Worm (Caenorhabditis elegans): ENCODE data around the gene Y116A8C.19.
"Not testable (repeated sequence)": the region's sequence is repeated elsewhere in the genome, so short reads cannot be mapped to it uniquely, and the experiment has no call there.

Y116A8C.19 gene

DNA sequence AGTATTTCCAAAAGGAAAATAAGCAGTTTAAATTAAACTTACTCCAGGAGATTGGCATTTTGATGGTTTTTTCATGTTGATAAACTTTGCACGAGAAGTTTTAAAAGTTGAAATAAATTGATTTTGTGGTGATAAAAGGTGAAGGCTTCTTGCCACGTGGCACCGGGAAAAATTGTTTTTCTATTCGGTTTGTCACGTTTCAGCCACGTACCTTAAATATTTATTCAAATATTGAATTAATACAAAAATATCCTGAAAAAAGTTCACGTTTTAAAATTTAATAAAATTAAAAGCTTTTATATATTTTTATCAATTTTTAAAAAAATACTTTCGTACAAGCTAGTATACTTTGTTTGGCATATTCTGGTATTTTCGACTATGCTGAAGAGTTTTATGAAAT is 31.3 kb upstream of the Y116A8C.19 start, which contains the start of gene Y116A8C.24:
Gene Y116A8C.24 (minus strand): TSS at position 101 of the 400 bp plus-strand sequence.
- not testable (repeated sequence) for TF ChIP-seq nhr-237, ZK546.5, zag-1 (tag; optimal IDR thresholded peaks at IDR 0.05)

DNA sequence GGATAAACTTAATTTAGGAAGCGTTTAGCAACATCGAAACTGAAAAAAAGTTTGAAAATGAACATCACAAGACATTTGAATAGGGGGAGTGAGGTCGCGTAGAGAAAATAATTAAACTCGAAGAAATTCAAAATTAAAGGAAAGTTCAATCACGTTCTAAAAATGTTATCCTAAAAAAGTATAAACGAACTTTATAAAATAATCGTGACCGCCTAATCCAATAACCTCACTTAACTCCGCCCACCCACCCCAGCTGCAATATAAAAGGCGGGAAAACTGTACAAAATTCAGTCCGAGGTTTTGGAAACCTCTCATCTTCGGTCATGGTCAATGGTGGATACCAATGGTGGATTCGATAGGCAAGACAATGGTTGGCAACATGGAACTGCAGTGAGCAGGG is 25.5 kb upstream of the Y116A8C.19 start, which contains the start of gene Y116A8C.465:
Gene Y116A8C.465 (plus strand): TSS at position 301 of the 400 bp plus-strand sequence.
- not testable (repeated sequence) for TF ChIP-seq mdl-1 (tag; optimal IDR thresholded peaks at IDR 0.05); nhr-25 (tag; optimal IDR thresholded peaks at IDR 0.05; ENCODE audit: borderline replicate concordance, insufficient read depth); zag-1 (tag; optimal IDR thresholded peaks at IDR 0.05)

DNA sequence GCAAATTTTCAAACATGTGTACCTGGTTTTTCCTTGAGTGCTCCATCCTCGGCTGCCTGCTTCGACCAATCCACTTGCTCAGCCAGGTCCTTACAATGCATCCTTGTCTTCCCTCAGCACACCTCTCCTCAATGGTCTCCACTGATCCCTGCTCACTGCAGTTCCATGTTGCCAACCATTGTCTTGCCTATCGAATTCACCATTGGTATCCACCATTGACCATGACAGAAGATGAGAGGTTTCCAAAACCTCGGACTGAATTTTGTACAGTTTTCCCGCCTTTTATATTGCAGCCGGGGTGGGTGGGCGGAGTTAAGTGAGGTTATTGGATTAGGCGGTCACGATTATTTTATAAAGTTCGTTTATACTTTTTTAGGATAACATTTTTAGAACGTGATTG is 24.3 kb upstream of the Y116A8C.19 start, which contains the start of gene Y116A8C.467:
Gene Y116A8C.467 (minus strand): TSS at position 101 of the 400 bp plus-strand sequence.
- not testable (repeated sequence) for TF ChIP-seq dmd-9 (GFP tag; IDR thresholded peaks at IDR 0.05); snpc-4 (tag; optimal IDR thresholded peaks at IDR 0.05); vab-7 (GFP tag; IDR thresholded peaks at IDR 0.05)

DNA sequence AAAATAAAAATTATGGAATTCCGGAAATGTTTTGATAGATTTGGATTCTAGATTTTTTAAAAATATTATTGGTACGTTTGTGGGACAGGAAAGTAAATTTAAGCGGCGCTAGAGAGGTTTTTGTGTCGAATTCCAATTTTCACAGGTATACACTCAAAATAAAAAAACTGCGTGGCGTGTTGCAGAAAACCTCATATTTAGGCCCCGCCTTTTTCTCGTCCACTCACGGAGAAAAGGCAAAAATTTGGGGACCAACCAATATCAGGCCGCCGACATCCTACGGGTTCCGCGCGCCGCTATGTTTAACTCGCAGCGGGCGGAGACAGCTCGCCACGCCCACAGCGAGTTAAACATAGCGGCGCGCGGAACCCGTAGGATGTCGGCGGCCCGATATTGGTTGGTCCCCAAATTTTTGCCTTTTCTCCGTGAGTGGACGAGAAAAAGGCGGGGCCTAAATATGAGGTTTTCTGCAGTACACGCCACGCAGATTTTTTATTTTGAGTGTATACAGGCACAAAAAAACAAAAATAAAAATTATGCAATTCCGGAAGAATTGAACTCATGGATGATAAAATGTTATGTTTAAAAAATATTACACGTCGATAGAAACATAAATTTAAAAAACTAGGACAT is 19.2 kb upstream of the Y116A8C.19 start:
- TF ChIP-seq snpc-1.2 (GFP tag; IDR thresholded peaks at IDR 0.05), result peak; percentile 91

DNA sequence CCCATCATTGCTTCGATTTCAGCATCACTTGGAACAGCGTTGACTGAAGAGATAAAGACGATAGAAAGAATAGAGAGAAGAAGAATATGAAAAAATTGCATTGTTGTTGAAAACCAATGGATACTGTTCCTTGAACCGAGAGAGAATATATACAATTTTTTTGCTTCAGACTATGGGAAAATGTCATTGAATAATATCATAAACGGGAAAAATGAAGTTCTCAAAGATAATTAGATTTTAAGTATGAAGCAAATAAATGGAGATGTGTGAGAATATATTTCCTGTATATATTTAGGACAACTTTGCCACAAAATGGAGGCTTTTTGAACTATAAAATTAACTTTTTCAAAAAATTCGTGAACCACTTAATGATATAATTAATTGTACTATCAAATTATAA is 18.6 kb upstream of the Y116A8C.19 start, which contains the start of gene Y116A8C.44:
Gene Y116A8C.44 (minus strand): TSS at position 101 of the 400 bp plus-strand sequence.
- TF ChIP-seq Y5F2A.4 (GFP tag; optimal IDR thresholded peaks at IDR 0.05) (no peak), snpc-1.2 (GFP tag; IDR thresholded peaks at IDR 0.05) (no peak), ceh-20 (GFP tag; IDR thresholded peaks at IDR 0.05) (no peak)

DNA sequence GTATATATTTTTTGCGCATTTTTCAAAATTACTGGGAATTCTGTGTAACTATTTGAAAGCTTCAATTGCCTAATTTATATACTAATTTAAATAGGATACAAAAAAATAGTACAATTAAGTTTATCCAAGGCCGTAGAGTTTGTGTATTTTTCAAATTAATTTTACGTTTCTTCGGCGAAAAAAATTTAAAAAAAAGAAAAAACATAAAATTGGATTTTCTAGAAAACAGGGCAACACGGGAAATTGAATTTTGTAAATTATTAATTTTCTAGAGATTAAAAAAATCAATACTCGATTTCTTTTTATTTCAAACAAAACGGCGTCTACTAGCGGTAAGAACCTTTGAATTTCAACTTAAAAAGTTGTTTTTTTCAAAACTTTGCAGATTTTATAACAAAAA is 13.8 kb upstream of the Y116A8C.19 start, which contains the start of gene Y116A8C.23:
Gene Y116A8C.23 (plus strand): TSS at position 301 of the 400 bp plus-strand sequence.
- TF ChIP-seq snpc-4 (tag; optimal IDR thresholded peaks at IDR 0.05), result no peak
- no peak for TF ChIP-seq lin-13 (GFP tag; optimal IDR thresholded peaks at IDR 0.05)
- TF ChIP-seq vab-7 (GFP tag; IDR thresholded peaks at IDR 0.05), result no peak
- TF ChIP-seq ctbp-1 (GFP tag; IDR thresholded peaks at IDR 0.05), result no peak
- no peak for TF ChIP-seq F37D6.2 (tag; optimal IDR thresholded peaks at IDR 0.05)
- TF ChIP-seq F10B5.3 (tag; optimal IDR thresholded peaks at IDR 0.05), result no peak
- no peak for TF ChIP-seq snpc-1.2 (GFP tag; IDR thresholded peaks at IDR 0.05)
- TF ChIP-seq nhr-41 (GFP tag; IDR thresholded peaks at IDR 0.05), result no peak
- TF ChIP-seq dmd-6 (GFP tag; IDR thresholded peaks at IDR 0.05), result no peak
- no peak for TF ChIP-seq T20F7.1 (GFP tag; optimal IDR thresholded peaks at IDR 0.05)
- TF ChIP-seq set-16 (GFP tag; IDR thresholded peaks at IDR 0.05), result no peak
- no peak for TF ChIP-seq unc-62 (GFP tag; optimal IDR thresholded peaks at IDR 0.05 in 1 of 2)
- TF ChIP-seq unc-62 (tag; optimal IDR thresholded peaks at IDR 0.05), result no peak
- TF ChIP-seq hlh-30 (tag; optimal IDR thresholded peaks at IDR 0.05; ENCODE audit: insufficient read depth), result no peak
- no peak for TF ChIP-seq mdl-1 (tag; optimal IDR thresholded peaks at IDR 0.05)
- TF ChIP-seq Y75B8A.6 (GFP tag; IDR thresholded peaks at IDR 0.05), result no peak
- TF ChIP-seq lim-7 (GFP tag; IDR thresholded peaks at IDR 0.05), result no peak

DNA sequence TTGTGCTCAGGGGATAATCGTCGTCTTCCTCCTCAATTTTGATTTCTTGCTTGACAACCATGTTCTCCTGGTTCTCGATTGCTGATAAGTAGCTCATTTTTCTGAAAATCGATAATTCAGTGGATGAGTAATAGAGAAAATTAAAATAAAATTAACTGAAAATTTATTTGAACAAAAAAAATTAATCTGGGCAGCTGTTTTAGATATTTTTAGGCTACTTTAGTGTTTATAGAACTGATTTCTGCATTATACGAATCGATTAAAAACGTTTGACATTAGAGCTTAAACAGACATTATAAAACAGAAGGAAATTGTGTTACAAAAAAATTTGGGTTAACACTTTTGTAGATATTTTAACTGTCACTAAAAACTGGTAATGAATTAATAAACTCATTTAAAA is 8.8 kb upstream of the Y116A8C.19 start, which contains the start of gene athp-3:
Gene athp-3 (minus strand): TSS at position 101 of the 400 bp plus-strand sequence.
- no peak for TF ChIP-seq ces-1 (GFP tag; optimal IDR thresholded peaks at IDR 0.05)
- no peak for TF ChIP-seq nhr-48 (tag; optimal IDR thresholded peaks at IDR 0.05)

All from whole organism, L4 larva.